Worm (Caenorhabditis elegans) whole organism, dauer: ENCODE data around the gene Y15E3A.3.

Experiments
- unc-62 ChIP-seq: sonication (generic microtip); optimal IDR thresholded peaks from 2 replicates; lab custom pipeline; 2017; ENCODE audit warnings: missing biosample characterization, missing genetic modification reagents, missing genetic modification characterization

Y15E3A.3 gene

DNA sequence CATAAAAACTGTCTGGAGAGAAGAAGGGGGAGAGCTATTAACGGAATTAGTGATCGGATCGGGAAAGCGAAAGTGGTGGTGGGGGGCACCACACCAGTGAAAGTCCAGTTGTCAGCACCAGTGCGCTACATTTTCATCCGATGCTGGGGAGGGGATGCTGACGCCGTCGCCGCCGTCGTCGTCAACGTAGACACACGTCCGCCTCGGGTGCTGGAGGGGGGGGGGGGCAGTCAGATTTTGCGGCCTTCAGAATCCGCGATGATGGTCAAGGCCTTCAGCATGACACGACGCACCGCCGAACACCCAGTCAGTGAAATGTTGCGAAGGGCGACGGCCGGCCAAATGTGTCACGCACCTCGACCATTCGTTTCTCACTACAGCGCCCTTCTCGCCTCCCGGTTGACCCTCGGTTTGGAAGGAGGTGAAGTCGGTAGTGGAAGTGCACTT is 15.3 kb downstream of the Y15E3A.3 start:
- TF ChIP-seq unc-62 (GFP tag; lab: Kevin White, UChicago) = no peak

DNA sequence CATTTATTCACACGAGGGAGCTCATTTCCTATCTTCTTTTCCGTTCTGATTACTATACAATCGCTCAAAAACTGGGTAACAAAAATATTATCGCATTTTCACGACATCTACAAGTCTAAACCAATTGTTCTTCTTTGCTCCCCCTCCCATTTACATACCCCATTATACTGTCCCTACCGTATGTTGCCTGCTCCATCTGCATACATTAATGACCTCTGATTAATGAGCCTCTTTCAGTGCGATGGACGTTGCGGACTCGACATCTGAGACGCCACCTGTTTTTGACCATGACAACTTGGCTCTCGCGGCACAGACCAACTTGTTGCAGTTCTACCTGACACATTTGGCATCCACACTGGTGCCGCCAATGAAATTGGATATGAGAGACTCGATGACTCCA is 16.5 kb downstream of the Y15E3A.3 start, which contains the start of gene nhr-91:
Gene nhr-91 (plus strand): TSS at position 232 of the 400 bp plus-strand sequence.
- no peak for TF ChIP-seq unc-62 (GFP tag; lab: Kevin White, UChicago)

DNA sequence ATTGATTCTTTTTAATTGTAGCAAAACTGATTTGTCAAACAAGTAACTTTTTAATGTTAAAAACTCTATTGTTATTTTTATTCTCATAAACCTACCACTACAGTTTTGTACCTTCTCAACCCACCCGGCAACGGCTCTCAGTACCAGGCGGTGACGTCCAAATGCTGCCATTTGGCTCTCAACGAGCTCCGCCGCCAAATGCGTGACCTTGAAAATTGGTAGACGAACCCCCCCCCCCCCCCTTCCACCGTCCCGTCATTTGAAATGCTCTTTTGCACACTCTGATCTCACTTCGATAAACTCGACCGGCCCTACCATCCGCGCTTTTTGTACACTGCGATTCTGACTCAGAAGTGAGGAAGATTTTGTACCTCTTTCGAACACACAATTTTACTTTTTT is 16.9 kb downstream of the Y15E3A.3 start:
- no peak for TF ChIP-seq unc-62 (GFP tag; lab: Kevin White, UChicago)

DNA sequence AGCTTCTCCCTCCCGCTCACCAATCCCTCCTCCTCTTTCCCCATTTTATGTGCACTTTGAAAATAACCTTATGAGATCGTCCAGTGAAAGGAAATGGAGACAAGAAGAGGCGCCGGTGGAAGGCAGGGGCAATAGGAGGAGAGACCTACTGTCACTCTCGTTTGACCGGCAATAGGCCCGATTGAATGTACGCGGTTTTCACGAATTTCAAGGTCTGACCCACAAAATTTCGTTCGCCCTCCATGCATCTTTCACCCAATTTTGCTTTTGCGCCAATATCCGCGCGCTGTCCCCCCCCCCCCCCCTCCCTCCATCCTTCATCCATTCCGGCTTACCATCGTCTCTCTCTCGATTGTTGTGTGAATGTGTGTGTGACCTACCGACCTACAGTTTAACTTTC is 17.9 kb downstream of the Y15E3A.3 start:
- no peak for TF ChIP-seq unc-62 (GFP tag; lab: Kevin White, UChicago)

DNA sequence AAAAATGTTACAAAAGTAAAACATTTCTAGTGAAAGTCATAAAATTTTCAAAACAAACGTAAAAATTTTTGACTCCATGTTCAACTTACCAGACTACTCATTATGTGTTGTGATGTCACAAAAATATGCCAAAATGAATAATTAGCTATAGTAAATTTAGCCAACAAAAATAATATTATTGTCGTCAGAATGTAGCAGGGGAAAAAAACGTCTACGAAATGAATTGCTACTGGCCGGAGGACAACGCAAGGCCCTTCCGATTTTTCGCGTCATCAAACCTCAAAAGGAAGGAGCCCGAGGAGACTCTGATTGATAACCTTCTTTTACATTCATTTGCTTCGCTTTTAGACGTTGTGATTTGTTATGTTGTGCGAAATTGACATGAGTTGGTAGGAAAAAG is 22.7 kb downstream of the Y15E3A.3 start, which contains the start of gene ser-2:
Gene ser-2 (minus strand): TSS at position 101 of the 400 bp plus-strand sequence.
- TF ChIP-seq unc-62 (GFP tag; lab: Kevin White, UChicago) = no peak

DNA sequence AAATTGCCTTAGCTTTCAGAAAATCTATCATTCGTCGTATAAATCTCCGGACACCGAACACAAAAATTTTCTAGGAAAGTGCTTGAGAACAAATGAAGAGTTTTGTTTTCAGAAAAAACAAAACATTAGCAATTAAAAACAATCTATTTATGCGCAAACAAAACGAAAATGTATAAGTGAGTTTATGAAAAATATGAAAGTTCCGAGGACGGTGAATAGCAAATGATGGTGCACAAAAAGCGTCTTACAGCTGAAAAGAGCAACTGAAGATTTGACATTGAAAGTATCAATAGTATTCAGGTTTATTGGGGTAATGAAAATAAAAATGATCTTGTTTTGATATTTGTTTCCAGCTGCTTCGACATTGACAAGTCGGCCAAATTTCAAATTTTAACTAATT is 25.6 kb downstream of the Y15E3A.3 start:
- no peak for TF ChIP-seq unc-62 (GFP tag; lab: Kevin White, UChicago)

DNA sequence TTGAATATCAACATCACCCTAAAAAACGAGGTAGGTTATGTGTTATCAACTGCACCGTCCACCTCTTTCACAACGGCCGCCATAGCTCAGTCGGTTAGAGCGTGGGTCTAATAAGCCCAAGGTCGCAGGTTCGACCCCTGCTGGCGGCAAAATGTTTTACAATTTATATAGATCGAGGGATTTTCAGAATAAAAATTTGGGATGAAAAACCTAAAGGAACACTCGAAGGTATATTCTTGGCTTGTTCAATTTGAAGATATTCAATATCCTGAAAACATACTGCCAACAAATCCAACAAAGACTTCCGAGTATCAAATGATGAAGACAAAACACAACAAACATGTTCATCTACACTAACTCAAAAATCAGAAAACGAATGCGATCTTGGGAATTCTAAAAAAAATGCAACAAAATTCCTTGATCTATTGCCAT is 28.2 kb downstream of the Y15E3A.3 start:
- TF ChIP-seq unc-62 (GFP tag; lab: Kevin White, UChicago) = no peak

DNA sequence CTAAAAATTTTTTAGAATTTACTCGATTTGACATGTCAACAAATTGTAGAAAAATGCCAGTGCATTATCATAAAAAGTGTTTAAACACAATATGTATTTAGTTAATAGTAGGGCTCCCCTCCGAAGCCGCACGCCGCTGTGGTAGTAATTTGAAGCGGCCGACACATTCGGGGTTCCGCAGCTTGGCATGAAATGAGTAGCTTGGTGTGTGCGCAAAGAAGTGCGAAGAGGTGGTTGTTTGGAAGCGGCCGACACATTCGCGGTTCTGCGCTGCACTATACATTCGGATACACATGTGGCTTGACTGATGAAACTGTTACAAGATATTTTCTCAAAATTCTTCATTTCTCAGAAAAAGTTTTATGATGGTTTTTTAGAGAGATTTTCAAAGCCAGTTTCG is 40.1 kb downstream of the Y15E3A.3 start:
- no peak for TF ChIP-seq unc-62 (GFP tag; lab: Kevin White, UChicago)

DNA sequence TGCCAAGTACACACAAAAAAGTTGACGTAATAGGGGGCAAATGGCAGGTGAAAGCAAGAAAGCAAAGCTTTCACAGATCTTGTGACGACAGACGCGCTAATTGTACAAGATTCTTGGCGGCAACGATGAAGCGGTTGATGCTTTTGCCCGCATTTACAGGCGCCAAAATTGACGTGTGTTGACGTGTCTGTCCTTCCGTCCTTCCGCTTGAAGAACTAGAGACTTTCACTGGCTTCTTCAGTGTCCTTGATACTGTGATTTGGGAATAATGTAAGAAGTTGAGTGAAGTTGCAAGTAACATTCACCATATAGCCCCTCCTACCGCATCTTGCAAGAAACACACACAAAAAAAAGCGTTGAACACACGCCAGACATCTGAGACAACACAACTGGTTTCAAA is 41.9 kb downstream of the Y15E3A.3 start, which contains the start of gene jud-4:
Gene jud-4 (plus strand): TSS at position 376 of the 400 bp plus-strand sequence.
- TF ChIP-seq unc-62 (GFP tag; lab: Kevin White, UChicago) = no peak

DNA sequence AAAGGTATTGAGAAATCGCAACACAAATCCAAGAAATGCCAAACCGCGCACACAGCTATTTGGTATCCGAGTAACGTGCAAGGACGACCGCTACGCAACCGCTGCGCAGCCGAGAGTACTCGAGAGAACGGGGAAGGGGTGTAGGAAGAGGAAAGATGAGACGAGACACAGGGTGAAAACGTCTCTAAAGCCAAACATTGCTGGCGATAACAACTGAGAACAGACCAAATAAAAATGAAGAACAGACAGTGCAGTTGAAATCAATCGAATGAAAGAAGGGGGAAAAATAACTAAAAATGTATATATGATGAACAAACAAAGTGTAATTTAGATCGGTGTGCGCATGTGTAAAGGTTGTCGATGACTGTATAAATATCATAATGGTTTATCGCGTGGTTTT is 44.4 kb downstream of the Y15E3A.3 start:
- no peak for TF ChIP-seq unc-62 (GFP tag; lab: Kevin White, UChicago)

DNA sequence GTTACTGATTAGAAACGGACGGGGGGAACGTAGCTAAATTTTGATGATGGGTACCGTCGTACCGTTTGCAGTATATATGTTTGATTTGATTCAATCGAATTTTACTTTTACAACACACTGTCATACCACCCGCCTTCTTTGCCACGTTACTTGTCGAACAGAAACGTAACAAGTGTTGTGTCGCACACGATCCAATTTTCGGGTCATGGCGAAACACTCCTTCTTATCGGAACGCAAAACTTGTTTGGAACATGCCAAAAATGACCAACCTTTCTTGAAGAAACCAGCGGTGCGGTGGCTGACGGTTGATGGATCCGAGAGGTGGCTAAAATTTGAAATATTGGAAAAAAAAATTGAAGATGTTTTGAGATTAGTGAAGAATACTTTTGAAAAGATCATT is 45.3 kb downstream of the Y15E3A.3 start:
- TF ChIP-seq unc-62 (GFP tag; lab: Kevin White, UChicago) = no peak

DNA sequence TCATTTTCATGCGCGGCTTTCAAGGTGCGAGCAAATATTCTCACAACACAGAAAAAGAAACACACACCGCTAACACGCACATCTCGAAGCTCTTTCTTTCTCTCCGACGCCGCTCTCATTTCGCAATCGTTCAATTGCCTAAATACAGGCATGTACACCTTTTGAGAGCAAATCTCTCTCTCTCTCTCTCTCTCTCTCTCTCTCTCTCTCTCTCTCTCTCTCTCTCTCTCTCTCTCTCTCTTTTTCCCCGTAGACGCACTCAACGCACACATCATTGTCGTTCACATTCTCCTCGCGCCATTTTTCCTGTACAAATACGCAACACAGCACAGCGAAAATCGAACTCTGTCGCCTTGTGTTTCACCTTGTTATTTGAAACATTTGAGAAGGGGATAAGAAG is 46.3 kb downstream of the Y15E3A.3 start:
- no peak for TF ChIP-seq unc-62 (GFP tag; lab: Kevin White, UChicago)

DNA sequence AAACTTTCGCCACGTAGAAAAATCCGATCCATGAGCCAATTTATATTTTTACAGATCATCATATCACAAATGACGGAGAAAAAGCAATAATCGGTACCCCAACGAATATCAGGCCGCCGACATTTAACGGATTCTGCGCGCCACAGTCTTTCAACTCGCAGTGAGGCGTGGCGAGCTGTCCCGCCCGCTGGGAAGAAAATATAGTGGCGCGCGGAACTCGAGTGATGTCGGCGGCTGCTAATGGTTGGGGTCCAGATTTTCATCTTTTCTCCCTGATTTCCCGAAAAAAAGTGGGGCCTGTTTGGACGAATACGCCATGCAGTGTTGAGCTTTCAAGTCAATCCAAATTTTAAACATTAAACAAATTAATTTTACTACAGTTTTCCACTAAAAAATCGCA is 47.0 kb downstream of the Y15E3A.3 start:
- TF ChIP-seq unc-62 (GFP tag; lab: Kevin White, UChicago) = no peak

DNA sequence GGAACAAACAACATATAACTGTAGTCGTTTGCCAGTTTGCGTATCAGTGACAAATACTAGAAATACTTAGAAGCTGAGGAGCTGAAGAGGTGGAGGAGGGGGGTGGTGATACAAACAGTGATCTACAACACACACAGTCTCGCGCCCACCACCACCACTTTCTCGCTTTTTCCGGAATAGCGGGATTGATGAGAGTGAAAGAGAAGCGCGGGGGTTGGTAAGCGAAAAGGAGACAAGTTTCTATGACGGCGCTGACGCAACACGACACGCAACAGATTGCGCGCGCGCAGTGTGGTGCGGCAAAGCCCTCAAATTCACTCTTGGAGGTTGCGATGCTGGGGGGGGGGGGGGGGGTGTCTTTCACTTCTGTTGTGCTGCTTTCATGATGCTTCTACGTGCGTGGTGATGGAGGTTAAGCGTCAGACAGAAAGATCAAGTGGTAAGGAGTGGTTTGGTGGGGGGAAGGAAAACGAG is 47.9 kb downstream of the Y15E3A.3 start, which contains the start of gene kin-20:
Gene kin-20 (minus strand): TSS at position 51 of the 474 bp plus-strand sequence.
- TF ChIP-seq unc-62 (GFP tag; lab: Kevin White, UChicago) = no peak

DNA sequence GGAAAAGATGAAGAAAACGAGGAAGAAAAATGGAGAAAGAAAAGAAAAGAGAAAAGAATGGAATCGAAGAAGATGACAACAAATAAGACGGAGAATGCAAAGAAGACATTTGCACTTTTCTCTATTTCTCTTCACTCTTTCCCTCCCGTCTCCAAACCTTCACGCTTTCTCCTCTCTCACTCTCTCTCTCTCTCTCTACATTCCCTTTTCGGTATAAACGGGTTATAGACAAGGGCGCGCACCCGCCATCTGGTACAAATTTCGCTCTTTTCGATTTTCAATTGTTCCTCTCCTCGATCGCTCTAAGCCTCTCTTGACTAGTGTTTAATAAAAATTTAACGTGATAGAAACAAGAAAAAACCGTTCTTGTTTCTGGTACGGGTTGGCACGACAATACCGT is 48.8 kb downstream of the Y15E3A.3 start:
- TF ChIP-seq unc-62 (GFP tag; lab: Kevin White, UChicago) = no peak

DNA sequence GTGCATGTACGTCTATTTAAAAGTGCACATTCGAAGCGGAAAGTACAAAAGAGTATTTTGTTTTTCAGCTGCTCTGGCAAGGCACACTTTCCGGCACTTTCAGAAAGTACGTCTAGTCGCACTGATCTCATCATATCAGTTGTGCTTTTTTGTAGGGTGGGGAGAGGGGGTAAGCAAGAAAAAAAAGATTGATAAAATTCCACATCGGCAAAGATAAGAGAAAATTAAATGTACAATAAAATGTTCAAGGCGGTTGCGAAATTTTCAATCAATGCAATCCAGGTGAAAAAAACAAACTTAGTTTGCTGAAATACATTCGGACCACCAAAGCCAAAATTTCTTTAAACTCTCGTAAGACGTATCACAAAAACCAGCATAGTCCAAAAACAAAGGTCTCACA is 49.4 kb downstream of the Y15E3A.3 start:
- TF ChIP-seq unc-62 (GFP tag; lab: Kevin White, UChicago) = no peak
